Worm (Caenorhabditis elegans) whole organism, L1 larva: Measurements from ENCODE around the gene F45D3.1.

Source experiments
- C04F5.9 ChIP-seq: sonication (generic microtip); optimal IDR thresholded peaks from 2 replicates; lab custom pipeline; 2016; ENCODE audit warnings: missing genetic modification characterization, missing compliant biosample characterization
- C16A3.4 ChIP-seq: fragments of 150-350 bp; optimal IDR thresholded peaks from 2 replicates; lab custom pipeline; 2014; ENCODE audit warnings: missing biosample characterization, missing genetic modification characterization
- F16B12.6 ChIP-seq: fragments of 150-350 bp; optimal IDR thresholded peaks from 2 replicates; lab custom pipeline; 2014; ENCODE audit warnings: missing biosample characterization, missing genetic modification characterization
- Y116A8C.19 ChIP-seq: sonication (generic microtip); optimal IDR thresholded peaks from 2 replicates; lab custom pipeline; 2016; ENCODE audit warnings: missing compliant biosample characterization, missing genetic modification characterization, borderline replicate concordance
- aha-1 ChIP-seq: fragments of 150-350 bp; optimal IDR thresholded peaks from 2 replicates; lab custom pipeline; 2014; ENCODE audit warnings: missing biosample characterization, missing genetic modification characterization
- alr-1 ChIP-seq: fragments of 200-800 bp; sonication (Bioruptor generic); optimal IDR thresholded peaks from 2 replicates; lab custom pipeline; 2018; ENCODE audit warnings: borderline replicate concordance, mild to moderate bottlenecking, missing genetic modification characterization, missing compliant biosample characterization
- ama-1 ChIP-seq: fragments of 150-350 bp; optimal IDR thresholded peaks from 2 replicates; lab custom pipeline; 2014
- blmp-1 ChIP-seq: fragments of 150-350 bp; optimal IDR thresholded peaks from 2 replicates; lab custom pipeline; 2014; ENCODE audit warnings: missing biosample characterization, missing genetic modification characterization
- ceh-63 ChIP-seq: fragments of 200-800 bp; sonication (Bioruptor generic); optimal IDR thresholded peaks from 2 replicates; lab custom pipeline; 2018; ENCODE audit warnings: mild to moderate bottlenecking, missing genetic modification characterization, missing compliant biosample characterization
- ceh-82 ChIP-seq, 3 experiments: fragments of 150-350 bp in 1 of 3; sonication (generic microtip) in 2 of 3; optimal IDR thresholded peaks; 2 replicates each; lab custom pipeline; 2014 to 2017; ENCODE audit warnings: missing biosample characterization in 3 of 3, missing genetic modification characterization in 3 of 3
- ceh-88 ChIP-seq: fragments of 200-800 bp; sonication (Bioruptor generic); IDR thresholded peaks from 2 replicates; pipeline ENCODE4 v1.3.6; 2022; ENCODE audit warnings: missing genetic modification characterization, missing compliant biosample characterization
- ceh-90 ChIP-seq: sonication (generic microtip); optimal IDR thresholded peaks from 2 replicates; lab custom pipeline; 2016; ENCODE audit warnings: missing genetic modification characterization, missing compliant biosample characterization
- dpl-1 ChIP-seq, 3 experiments: fragments of 150-350 bp in 2 of 3; sonication (generic microtip) in 1 of 3; optimal IDR thresholded peaks; 2 replicates each; lab custom pipeline; 2014 to 2017; ENCODE audit warnings: missing biosample characterization in 3 of 3, missing genetic modification characterization in 3 of 3, missing genetic modification reagents in 3 of 3
- dsc-1 ChIP-seq: sonication (generic microtip); optimal IDR thresholded peaks from 2 replicates; lab custom pipeline; 2016; ENCODE audit warnings: mild to moderate bottlenecking, missing genetic modification characterization, missing compliant biosample characterization
- efl-3 ChIP-seq: fragments of 200-800 bp; sonication (Bioruptor generic); optimal IDR thresholded peaks from 2 replicates; lab custom pipeline; 2018; ENCODE audit warnings: mild to moderate bottlenecking, missing genetic modification characterization, missing compliant biosample characterization
- egl-13 ChIP-seq: sonication (generic microtip); optimal IDR thresholded peaks from 2 replicates; lab custom pipeline; 2016; ENCODE audit warnings: missing genotype, missing genetic modification reagents, missing genetic modification characterization, missing compliant biosample characterization
- elt-2 ChIP-seq: sonication (generic microtip); optimal IDR thresholded peaks from 2 replicates; lab custom pipeline; 2016; ENCODE audit warnings: missing genetic modification characterization, mild to moderate bottlenecking, inconsistent platforms, missing compliant biosample characterization, missing genetic modification reagents
- fkh-10 ChIP-seq: sonication (generic microtip); optimal IDR thresholded peaks from 2 replicates; lab custom pipeline; 2017; ENCODE audit warnings: missing biosample characterization, missing genetic modification reagents, missing genetic modification characterization
- fkh-4 ChIP-seq: sonication (generic microtip); optimal IDR thresholded peaks from 2 replicates; lab custom pipeline; 2016; ENCODE audit warnings: missing compliant biosample characterization, missing genetic modification characterization, borderline replicate concordance
- fkh-8 ChIP-seq: sonication (generic microtip); optimal IDR thresholded peaks from 2 replicates; lab custom pipeline; 2016; ENCODE audit warnings: mild to moderate bottlenecking, missing genetic modification characterization, missing compliant biosample characterization
- hlh-4 ChIP-seq: sonication (generic microtip); optimal IDR thresholded peaks from 2 replicates; lab custom pipeline; 2016; ENCODE audit warnings: mild to moderate bottlenecking, missing genetic modification characterization, missing compliant biosample characterization
- irx-1 ChIP-seq: sonication (generic microtip); optimal IDR thresholded peaks from 2 replicates; lab custom pipeline; 2016; ENCODE audit warnings: missing genetic modification characterization, missing compliant biosample characterization
- lin-13 ChIP-seq: fragments of 150-350 bp; optimal IDR thresholded peaks from 2 replicates; lab custom pipeline; 2014; ENCODE audit warnings: missing biosample characterization, missing genetic modification reagents, missing genetic modification characterization
- lin-14 ChIP-seq: fragments of 200-800 bp; sonication (Bioruptor generic); optimal IDR thresholded peaks from 2 replicates; lab custom pipeline; 2018; ENCODE audit warnings: mild to moderate bottlenecking, missing genetic modification characterization, moderate library complexity, missing compliant biosample characterization
- lin-15B ChIP-seq: fragments of 150-350 bp; sonication (generic microtip); optimal IDR thresholded peaks from 3 replicates; lab custom pipeline; 2014; ENCODE audit warnings: missing biosample characterization, missing genetic modification characterization
- lin-39 ChIP-seq: fragments of 150-350 bp; optimal IDR thresholded peaks from 2 replicates; lab custom pipeline; 2014; ENCODE audit warnings: missing biosample characterization, missing genetic modification reagents, missing genetic modification characterization
- lsy-2 ChIP-seq, 2 experiments: fragments of 150-350 bp; optimal IDR thresholded peaks; 2 replicates each; lab custom pipeline; 2014; ENCODE audit warnings: missing biosample characterization in 2 of 2, missing genetic modification characterization in 2 of 2
- mab-9 ChIP-seq: fragments of 200-800 bp; sonication (Bioruptor generic); IDR thresholded peaks from 2 replicates; pipeline ENCODE4 v1.3.6; 2022; ENCODE audit warnings: missing genetic modification reagents, missing genetic modification characterization, missing compliant biosample characterization
- mdl-1 ChIP-seq, 2 experiments: fragments of 150-350 bp; optimal IDR thresholded peaks; 2 replicates each; lab custom pipeline; 2014 to 2017; ENCODE audit warnings: missing biosample characterization in 2 of 2, missing genetic modification characterization in 2 of 2, inconsistent platforms in 1 of 2
- mep-1 ChIP-seq: fragments of 150-350 bp; optimal IDR thresholded peaks from 2 replicates; lab custom pipeline; 2014; ENCODE audit warnings: missing biosample characterization, missing genetic modification characterization
- nhr-11 ChIP-seq: fragments of 150-350 bp; optimal IDR thresholded peaks from 2 replicates; lab custom pipeline; 2014; ENCODE audit warnings: missing biosample characterization, missing genetic modification characterization
- nhr-20 ChIP-seq: sonication (generic microtip); optimal IDR thresholded peaks from 2 replicates; lab custom pipeline; 2016; ENCODE audit warnings: mild to moderate bottlenecking, missing genetic modification characterization, missing compliant biosample characterization
- nhr-237 ChIP-seq: fragments of 150-350 bp; optimal IDR thresholded peaks from 2 replicates; lab custom pipeline; 2014; ENCODE audit warnings: missing biosample characterization, missing genetic modification characterization
- nhr-71 ChIP-seq: sonication (generic microtip); optimal IDR thresholded peaks from 2 replicates; lab custom pipeline; 2016; ENCODE audit warnings: mild to moderate bottlenecking, missing genetic modification characterization, moderate library complexity, missing compliant biosample characterization
- nhr-76 ChIP-seq: sonication (generic microtip); optimal IDR thresholded peaks from 2 replicates; lab custom pipeline; 2017; ENCODE audit warnings: missing biosample characterization, missing genetic modification characterization
- nhr-77 ChIP-seq: fragments of 150-350 bp; optimal IDR thresholded peaks from 2 replicates; lab custom pipeline; 2014; ENCODE audit warnings: missing biosample characterization, missing genetic modification characterization
- nhr-85 ChIP-seq: sonication (generic microtip); peaks from one replicate; lab custom pipeline; 2016; ENCODE audit warnings: missing genetic modification characterization, inconsistent platforms, missing compliant biosample characterization
- nhr-90 ChIP-seq: sonication (generic microtip); optimal IDR thresholded peaks from 2 replicates; lab custom pipeline; 2016; ENCODE audit warnings: mild to moderate bottlenecking, missing genetic modification characterization, missing compliant biosample characterization; ENCODE audit not compliant: poor library complexity
- pax-3 ChIP-seq: fragments of 200-800 bp; sonication (Bioruptor generic); optimal IDR thresholded peaks from 2 replicates; lab custom pipeline; 2018; ENCODE audit warnings: mild to moderate bottlenecking, missing genetic modification characterization, moderate library complexity, missing compliant biosample characterization
- skn-1 ChIP-seq: fragments of 150-350 bp; optimal IDR thresholded peaks from 2 replicates; lab custom pipeline; 2014; ENCODE audit warnings: missing biosample characterization, missing genetic modification characterization
- snu-23 ChIP-seq: sonication (generic microtip); optimal IDR thresholded peaks from 2 replicates; lab custom pipeline; 2016; ENCODE audit warnings: missing genetic modification characterization, missing compliant biosample characterization
- sox-4 ChIP-seq: sonication (generic microtip); optimal IDR thresholded peaks from 2 replicates; lab custom pipeline; 2016; ENCODE audit warnings: missing genetic modification characterization, missing compliant biosample characterization
- sptf-1 ChIP-seq: fragments of 150-350 bp; optimal IDR thresholded peaks from 2 replicates; lab custom pipeline; 2014; ENCODE audit warnings: missing biosample characterization, missing genetic modification characterization
- swsn-7 ChIP-seq: sonication (generic microtip); optimal IDR thresholded peaks from 2 replicates; lab custom pipeline; 2016; ENCODE audit warnings: missing genetic modification characterization, missing compliant biosample characterization
- tlp-1 ChIP-seq: fragments of 150-350 bp; optimal IDR thresholded peaks from 2 replicates; lab custom pipeline; 2014; ENCODE audit warnings: missing biosample characterization, missing genetic modification characterization
- unc-130 ChIP-seq: fragments of 150-350 bp; optimal IDR thresholded peaks from 2 replicates; lab custom pipeline; 2017; ENCODE audit warnings: missing biosample characterization, missing genetic modification characterization, inconsistent platforms
- unc-30 ChIP-seq: sonication (generic microtip); optimal IDR thresholded peaks from 2 replicates; lab custom pipeline; 2017; ENCODE audit warnings: missing biosample characterization, missing genetic modification characterization
- unc-62 ChIP-seq: fragments of 150-350 bp; optimal IDR thresholded peaks from 2 replicates; lab custom pipeline; 2014; ENCODE audit warnings: missing biosample characterization, missing genetic modification reagents, missing genetic modification characterization
- unc-98 ChIP-seq: fragments of 200-800 bp; sonication (Bioruptor generic); IDR thresholded peaks from 2 replicates; pipeline ENCODE4 v1.3.6; 2022; ENCODE audit warnings: missing genetic modification characterization, missing compliant biosample characterization
- vab-15 ChIP-seq: sonication (generic microtip); optimal IDR thresholded peaks from 2 replicates; lab custom pipeline; 2017; ENCODE audit warnings: missing genotype, mild to moderate bottlenecking, missing genetic modification characterization, missing compliant biosample characterization
- xbp-1 ChIP-seq: sonication (generic microtip); optimal IDR thresholded peaks from 2 replicates; lab custom pipeline; 2016; ENCODE audit warnings: missing genetic modification characterization, missing compliant biosample characterization
- zip-4 ChIP-seq: fragments of 200-800 bp; sonication (Bioruptor generic); optimal IDR thresholded peaks from 2 replicates; lab custom pipeline; 2018; ENCODE audit warnings: mild to moderate bottlenecking, missing genetic modification characterization, moderate library complexity, missing compliant biosample characterization
- ztf-4 ChIP-seq: fragments of 150-350 bp; optimal IDR thresholded peaks from 2 replicates; lab custom pipeline; 2014; ENCODE audit warnings: missing biosample characterization, missing genetic modification characterization

The F45D3.1 gene

ce11 chrV:12497725-12498263, 29.1 kb upstream of the F45D3.1 start, which contains the start of the genes W04D2.4 and rbm-25:
TSS of gene W04D2.4 (minus strand) at chrV:12497755.
TSS of gene rbm-25 (plus strand) at chrV:12498213.
- TF ChIP-seq nhr-20 (tag; lab: Kevin White, UChicago) (peak; percentile 86), sptf-1 (no peak), mab-9 (GFP tag; lab: Robert Waterston, UW) (0 out of 2 replicates have a peak, but pooled peaks have one; percentile 25), nhr-76 (tag; lab: Kevin White, UChicago) (no peak), nhr-90 (tag; lab: Kevin White, UChicago) (peak; percentile 86), C04F5.9 (peak; percentile 41), unc-62 (GFP tag; lab: Kevin White, UChicago) (no peak), Y116A8C.19 (tag; lab: Kevin White, UChicago) (no peak), nhr-71 (tag; lab: Kevin White, UChicago) (peak; percentile 92), F16B12.6 (tag; lab: Kevin White, UChicago) (peak; percentile 32), efl-3 (no peak), ceh-63 (no peak), nhr-77 (tag; lab: Kevin White, UChicago) (peak; percentile 9), nhr-11 (tag; lab: Kevin White, UChicago) (peak; percentile 50), mdl-1 (tag; optimal IDR thresholded peaks at IDR 0.05; lab: Kevin White, UChicago) (peak in 1 of 2 experiments; percentile 69), fkh-8 (tag; lab: Kevin White, UChicago) (peak; percentile 39), ceh-82 (tag; optimal IDR thresholded peaks at IDR 0.05; lab: Kevin White, UChicago) (peak; percentile 63 to 77 (median 77)), fkh-4 (peak; percentile 30), ztf-4 (tag; lab: Kevin White, UChicago) (peak; percentile 57), swsn-7 (tag; lab: Kevin White, UChicago) (peak; percentile 90), unc-30 (no peak), nhr-237 (tag; lab: Kevin White, UChicago) (peak; percentile 28), zip-4 (GFP tag; lab: Kevin White, UChicago) (peak; percentile 5), elt-2 (tag; lab: Kevin White, UChicago) (peak; percentile 60), ceh-90 (tag; lab: Kevin White, UChicago) (no peak), aha-1 (tag; lab: Kevin White, UChicago) (peak; percentile 23), vab-15 (tag; lab: Kevin White, UChicago) (no peak), skn-1 (peak; percentile 80), dsc-1 (peak; percentile 91), pax-3 (tag; lab: Kevin White, UChicago) (peak; percentile 64), sox-4 (tag; lab: Kevin White, UChicago) (peak; percentile 78), blmp-1 (peak; percentile 80), lin-15B (peak; percentile 23), unc-98 (GFP tag; lab: Robert Waterston, UW) (no peak), lin-39 (tag; lab: Kevin White, UChicago) (peak; percentile 81), egl-13 (tag; lab: Kevin White, UChicago) (peak; percentile 71), snu-23 (GFP tag; lab: Kevin White, UChicago) (peak; percentile 90), ama-1 (lab: Kevin White, UChicago) (peak; percentile 75), C16A3.4 (peak; percentile 76), lin-14 (peak; percentile 87), xbp-1 (tag; lab: Kevin White, UChicago) (peak; percentile 85), fkh-10 (GFP tag; lab: Kevin White, UChicago) (no peak), irx-1 (tag; lab: Kevin White, UChicago) (peak; percentile 82), dpl-1 (GFP tag; optimal IDR thresholded peaks at IDR 0.05; lab: Kevin White, UChicago) (peak; percentile 68 to 81 (median 81)), lin-13 (GFP tag; lab: Kevin White, UChicago) (peak; percentile 74), hlh-4 (no peak), nhr-85 (tag; lab: Kevin White, UChicago) (peak; percentile 90), ceh-88 (GFP tag; lab: Robert Waterston, UW) (0 out of 2 replicates have a peak, but pooled peaks have one; percentile 23), tlp-1 (tag; lab: Kevin White, UChicago) (no peak), mep-1 (tag; lab: Kevin White, UChicago) (peak; percentile 98), lsy-2 (tag; optimal IDR thresholded peaks at IDR 0.05; lab: Kevin White, UChicago) (peak; percentile 87 to 93), unc-130 (tag; lab: Kevin White, UChicago) (peak; percentile 81), alr-1 (tag; lab: Kevin White, UChicago) (no peak)
